Fruit fly (Drosophila melanogaster): ENCODE results near the gene Ndf.

The Ndf gene

dm6 chr2L:10057236-10057635 lies 53.6 kb downstream of the Ndf start (continued):
- no peak for TF ChIP-seq CG2129 (GFP tag; IDR thresholded peaks at IDR 0.05; ENCODE audit: partially characterized antibody)
- peak; percentile 81; the same call in 2 of the 3 replicates for TF ChIP-seq CG3726 (GFP tag; IDR thresholded peaks at IDR 0.05)
- no peak for TF ChIP-seq CG34224 (GFP tag; IDR thresholded peaks at IDR 0.05; ENCODE audit: partially characterized antibody)
- no peak for TF ChIP-seq eve (GFP tag; optimal IDR thresholded peaks at IDR 0.05)
- TF ChIP-seq bigmax (GFP tag; optimal IDR thresholded peaks at IDR 0.05), result no peak
- TF ChIP-seq Xrp1 (GFP tag; IDR thresholded peaks at IDR 0.05), result peak; percentile 96
- TF ChIP-seq knrl (GFP tag; IDR thresholded peaks at IDR 0.05; ENCODE audit: partially characterized antibody), result no peak
- TF ChIP-seq Myb (GFP tag; optimal IDR thresholded peaks at IDR 0.05), result no peak
- TF ChIP-seq bab2 (GFP tag; optimal IDR thresholded peaks at IDR 0.05), result peak; percentile 72
- TF ChIP-seq schlank (tag; optimal IDR thresholded peaks at IDR 0.05), result no peak
- peak; percentile 77 for TF ChIP-seq CG17829 (tag; optimal IDR thresholded peaks at IDR 0.05)
- TF ChIP-seq CG6765 (GFP tag; optimal IDR thresholded peaks at IDR 0.05), result no peak
- no peak for TF ChIP-seq HmgZ (tag; optimal IDR thresholded peaks at IDR 0.05)
- no peak for TF ChIP-seq CG10431 (GFP tag; optimal IDR thresholded peaks at IDR 0.05)
- TF ChIP-seq CG2678 (tag; optimal IDR thresholded peaks at IDR 0.05), result peak; percentile 64
- TF ChIP-seq dpn (GFP tag; optimal IDR thresholded peaks at IDR 0.05), result peak; percentile 62 to 75
- TF ChIP-seq ab (GFP tag; optimal IDR thresholded peaks at IDR 0.05), result no peak
- TF ChIP-seq CG3407 (GFP tag; optimal IDR thresholded peaks at IDR 0.05), result peak; percentile 35
- peak; percentile 85 for TF ChIP-seq CG4424 (GFP tag; optimal IDR thresholded peaks at IDR 0.05)
- TF ChIP-seq chinmo (GFP tag; IDR thresholded peaks at IDR 0.05; ENCODE audit: partially characterized antibody), result no peak
- TF ChIP-seq CG34422 (GFP tag; IDR thresholded peaks at IDR 0.05), result peak; percentile 87; the same call in 2 of the 3 replicates
- peak; percentile 76 for TF ChIP-seq CG4730 (GFP tag; IDR thresholded peaks at IDR 0.05)
- peak; percentile 9 for TF ChIP-seq CG12071 (GFP tag; optimal IDR thresholded peaks at IDR 0.05)
- no peak for TF ChIP-seq CG10147 (GFP tag; optimal IDR thresholded peaks at IDR 0.05)
- TF ChIP-seq ERR (GFP tag; optimal IDR thresholded peaks at IDR 0.05), result peak; percentile 21
- peak; percentile 70 for TF ChIP-seq row (GFP tag; IDR thresholded peaks at IDR 0.05)
- peak; percentile 82 for TF ChIP-seq CG6272 (GFP tag; IDR thresholded peaks at IDR 0.05)
- peak; percentile 28 for TF ChIP-seq CG18599 (GFP tag; optimal IDR thresholded peaks at IDR 0.05)
- no peak for TF ChIP-seq Hmx (GFP tag; optimal IDR thresholded peaks at IDR 0.05)
- no peak for TF ChIP-seq CkIIα-i1 (GFP tag; IDR thresholded peaks at IDR 0.05)
- peak; percentile 60 for TF ChIP-seq HHEX (GFP tag; optimal IDR thresholded peaks at IDR 0.05)
- TF ChIP-seq ac (GFP tag; optimal IDR thresholded peaks at IDR 0.05), result peak; percentile 19
- TF ChIP-seq org-1 (GFP tag; optimal IDR thresholded peaks at IDR 0.05), result peak; percentile 57
- peak; percentile 57; the same call in 1 of the 2 replicates for TF ChIP-seq sob (GFP tag; IDR thresholded peaks at IDR 0.05)
- peak; percentile 80 for TF ChIP-seq CG10366 (GFP tag; IDR thresholded peaks at IDR 0.05)
- peak; percentile 23; the same call in 1 of the 2 replicates for TF ChIP-seq Atf6 (GFP tag; IDR thresholded peaks at IDR 0.05)
- TF ChIP-seq CG2199 (GFP tag; IDR thresholded peaks at IDR 0.05), result peak; percentile 85
- peak; percentile 85 for TF ChIP-seq CG2712 (tag; optimal IDR thresholded peaks at IDR 0.05)
- peak; percentile 84 for TF ChIP-seq Antp (GFP tag; optimal IDR thresholded peaks at IDR 0.05)
- peak; percentile 79 for TF ChIP-seq CG9727 (GFP tag; optimal IDR thresholded peaks at IDR 0.05)
- peak; percentile 75 for TF ChIP-seq Abd-B (GFP tag; optimal IDR thresholded peaks at IDR 0.05)
- peak; percentile 74 to 95 for TF ChIP-seq bsh (GFP tag; optimal IDR thresholded peaks at IDR 0.05)
- TF ChIP-seq seq (GFP tag; IDR thresholded peaks at IDR 0.05), result 0 out of 2 replicates have a peak, but pooled peaks have one; percentile 27
- TF ChIP-seq pb (GFP tag; optimal IDR thresholded peaks at IDR 0.05), result peak; percentile 18
- TF ChIP-seq Adf1 (GFP tag; IDR thresholded peaks at IDR 0.05), result no peak
- peak; percentile 48 for TF ChIP-seq CG12155 (GFP tag; optimal IDR thresholded peaks at IDR 0.05)
- 0 out of 2 replicates have a peak, but pooled peaks have one; percentile 35 for TF ChIP-seq al (GFP tag; IDR thresholded peaks at IDR 0.05)
- peak; percentile 18 for TF ChIP-seq Hmr (GFP tag; optimal IDR thresholded peaks at IDR 0.05)
- TF ChIP-seq CG17912 (GFP tag; optimal IDR thresholded peaks at IDR 0.05), result no peak
- TF ChIP-seq ap (GFP tag; IDR thresholded peaks at IDR 0.05), result peak; percentile 80
- TF ChIP-seq hb (GFP tag; IDR thresholded peaks at IDR 0.05; ENCODE audit: partially characterized antibody), result no peak
